Worm (Caenorhabditis elegans): ENCODE measurements around the gene K07H8.7.

The K07H8.7 gene

ce11 chrIV:8252856-8253255 is 6.9 kb downstream of the K07H8.7 start (continued):
- no peak for TF ChIP-seq pax-1 (tag; optimal IDR thresholded peaks at IDR 0.05)
- TF ChIP-seq odd-2 (tag; optimal IDR thresholded peaks at IDR 0.05), result peak; percentile 81
- peak; percentile 92 for TF ChIP-seq hlh-15 (tag; optimal IDR thresholded peaks at IDR 0.05)
- TF ChIP-seq elt-2 (tag; optimal IDR thresholded peaks at IDR 0.05), result peak; percentile 98
- peak; percentile 84 for TF ChIP-seq K02D7.2 (tag; optimal IDR thresholded peaks at IDR 0.05)
- TF ChIP-seq nfya-1 (tag; optimal IDR thresholded peaks at IDR 0.05), result peak; percentile 78
- peak; percentile 92 for TF ChIP-seq ceh-48 (tag; optimal IDR thresholded peaks at IDR 0.05)
- TF ChIP-seq ceh-6 (GFP tag; optimal IDR thresholded peaks at IDR 0.05), result peak; percentile 97
- peak; percentile 95 for TF ChIP-seq unc-86 (tag; optimal IDR thresholded peaks at IDR 0.05)
- TF ChIP-seq ceh-24 (tag; optimal IDR thresholded peaks at IDR 0.05), result peak; percentile 89
- peak; percentile 88 for TF ChIP-seq zip-5 (tag; optimal IDR thresholded peaks at IDR 0.05)
- peak; percentile 33 for TF ChIP-seq ceh-22 (tag; optimal IDR thresholded peaks at IDR 0.05)
- TF ChIP-seq dmd-4 (tag; optimal IDR thresholded peaks at IDR 0.05; ENCODE audit: borderline replicate concordance), result peak; percentile 84
- TF ChIP-seq unc-42 (tag; optimal IDR thresholded peaks at IDR 0.05), result peak; percentile 43
- TF ChIP-seq ceh-31 (tag; optimal IDR thresholded peaks at IDR 0.05), result peak; percentile 73
- no peak for TF ChIP-seq nhr-11 (tag; optimal IDR thresholded peaks at IDR 0.05)
- TF ChIP-seq sdc-2 (tag; optimal IDR thresholded peaks at IDR 0.05), result peak; percentile 89

ce11 chrIV:8251346-8251745 is 8.5 kb downstream of the K07H8.7 start:
- TF ChIP-seq unc-3 (GFP tag; conservative IDR thresholded peaks at IDR 0.05) (no peak), unc-3 (tag; optimal IDR thresholded peaks at IDR 0.05) (no peak)

DNA sequence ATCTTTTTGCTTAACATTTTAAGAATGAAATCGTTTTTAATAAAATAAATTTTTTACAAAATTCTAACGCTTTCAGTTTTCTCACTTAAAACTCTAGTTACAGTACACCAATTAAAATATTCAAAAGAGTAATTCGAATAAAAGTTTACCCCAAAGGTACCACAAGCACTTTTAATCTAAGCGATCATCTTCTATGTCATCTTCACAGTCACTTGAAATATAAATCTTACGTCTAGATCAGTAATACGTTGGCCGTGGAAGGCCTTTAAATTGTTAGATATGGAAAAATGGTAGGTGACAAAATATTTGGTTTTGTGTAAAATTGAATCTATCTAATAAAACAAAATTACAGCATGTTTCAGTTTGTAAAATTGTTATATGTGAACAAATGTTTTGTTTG is 12.5 kb downstream of the K07H8.7 start:
- TF ChIP-seq hlh-30 (tag; optimal IDR thresholded peaks at IDR 0.05; ENCODE audit: insufficient read depth) (no peak), ceh-45 (GFP tag; IDR thresholded peaks at IDR 0.05) (no peak), unc-86 (tag; optimal IDR thresholded peaks at IDR 0.05) (no peak), T23F11.4 (GFP tag; optimal IDR thresholded peaks at IDR 0.05) (no peak), elt-2 (tag; optimal IDR thresholded peaks at IDR 0.05) (no peak), tbx-2 (tag; optimal IDR thresholded peaks at IDR 0.05) (no peak), pqm-1 (tag; optimal IDR thresholded peaks at IDR 0.05) (no peak), ceh-19 (GFP tag; optimal IDR thresholded peaks at IDR 0.05) (no peak), ceh-22 (tag; optimal IDR thresholded peaks at IDR 0.05) (no peak), ets-4 (tag; optimal IDR thresholded peaks at IDR 0.05) (no peak), hlh-8 (tag; optimal IDR thresholded peaks at IDR 0.05) (no peak), ceh-31 (tag; optimal IDR thresholded peaks at IDR 0.05) (no peak), ceh-48 (tag; optimal IDR thresholded peaks at IDR 0.05) (no peak), ceh-2 (tag; optimal IDR thresholded peaks at IDR 0.05) (no peak), ceh-14 (tag; optimal IDR thresholded peaks at IDR 0.05) (no peak), hlh-6 (tag; optimal IDR thresholded peaks at IDR 0.05) (no peak)

ce11 chrIV:8244112-8244511 is 15.7 kb downstream of the K07H8.7 start, which contains the start of gene T09A12.1:
Gene T09A12.1, plus strand, starts transcription at chrIV:8244412.
- no peak for TF ChIP-seq ttx-3 (tag; optimal IDR thresholded peaks at IDR 0.05)
- no peak for TF ChIP-seq nfya-1 (tag; optimal IDR thresholded peaks at IDR 0.05)
- no peak for TF ChIP-seq lin-11 (tag; optimal IDR thresholded peaks at IDR 0.05)
- no peak for TF ChIP-seq dmd-4 (tag; optimal IDR thresholded peaks at IDR 0.05; ENCODE audit: borderline replicate concordance)
- TF ChIP-seq ceh-6 (GFP tag; optimal IDR thresholded peaks at IDR 0.05), result no peak
- TF ChIP-seq zip-5 (tag; optimal IDR thresholded peaks at IDR 0.05), result no peak
- no peak for TF ChIP-seq hlh-6 (tag; optimal IDR thresholded peaks at IDR 0.05)
- TF ChIP-seq npax-4 (tag; optimal IDR thresholded peaks at IDR 0.05), result no peak
- TF ChIP-seq sdc-2 (tag; optimal IDR thresholded peaks at IDR 0.05), result no peak
- TF ChIP-seq pax-1 (tag; optimal IDR thresholded peaks at IDR 0.05), result no peak
- no peak for TF ChIP-seq ceh-22 (tag; optimal IDR thresholded peaks at IDR 0.05)
- no peak for TF ChIP-seq pros-1 (tag; optimal IDR thresholded peaks at IDR 0.05)
- TF ChIP-seq hlh-30 (tag; optimal IDR thresholded peaks at IDR 0.05; ENCODE audit: insufficient read depth), result no peak
- TF ChIP-seq K09A11.1 (tag; optimal IDR thresholded peaks at IDR 0.05; ENCODE audit: insufficient read depth), result no peak
- no peak for TF ChIP-seq unc-3 (GFP tag; conservative IDR thresholded peaks at IDR 0.05)
- TF ChIP-seq unc-3 (tag; optimal IDR thresholded peaks at IDR 0.05), result no peak
- TF ChIP-seq sox-2 (GFP tag; IDR thresholded peaks at IDR 0.05), result no peak
- TF ChIP-seq odd-2 (tag; optimal IDR thresholded peaks at IDR 0.05), result no peak

Data from whole organism, late embryonic.